Worm (Caenorhabditis elegans): Measurements from ENCODE around the gene kel-10.

- no peak for TF ChIP-seq ztf-23 (GFP tag; IDR thresholded peaks at IDR 0.05)
- TF ChIP-seq ref-1 (GFP tag; conservative IDR thresholded peaks at IDR 0.05) = no peak
- no peak for TF ChIP-seq flt-1 (GFP tag; IDR thresholded peaks at IDR 0.05)
- TF ChIP-seq ztf-29 (GFP tag; IDR thresholded peaks at IDR 0.05) = no peak
- TF ChIP-seq T22C8.4 (GFP tag; IDR thresholded peaks at IDR 0.05) = no peak
- TF ChIP-seq med-1 (GFP tag; optimal IDR thresholded peaks at IDR 0.05; ENCODE audit: insufficient read depth) = no peak
- no peak for TF ChIP-seq tab-1 (GFP tag; IDR thresholded peaks at IDR 0.05)
- no peak for TF ChIP-seq cog-1 (tag; optimal IDR thresholded peaks at IDR 0.05)
- no peak for TF ChIP-seq klf-2 (GFP tag; conservative IDR thresholded peaks at IDR 0.05)
These were observed 15.3 kb downstream of the kel-10 start, which contains the start of gene T16H12.2 for ce11 chrIII:10085983-10086382.
